Worm (Caenorhabditis elegans) whole organism, mixed stage, embryonic: ENCODE results near the gene B0244.7.

Experiments used
- ces-1 ChIP-seq: fragments of 150-350 bp; optimal IDR thresholded peaks from 2 replicates; lab custom pipeline; 2014; ENCODE audit warnings: missing biosample characterization, missing genetic modification reagents, missing genetic modification characterization
- elt-1 ChIP-seq: sonication (generic microtip); optimal IDR thresholded peaks from 2 replicates; lab custom pipeline; 2017; ENCODE audit warnings: missing genetic modification characterization, mild to moderate bottlenecking, missing compliant biosample characterization, antibody characterized with exemption, moderate library complexity, borderline replicate concordance; ENCODE audit not compliant: insufficient read depth
- lin-13 ChIP-seq: fragments of 150-350 bp; optimal IDR thresholded peaks from 2 replicates; lab custom pipeline; 2014; ENCODE audit warnings: missing biosample characterization, missing genetic modification characterization
- nhr-12 ChIP-seq: fragments of 150-350 bp; optimal IDR thresholded peaks from 2 replicates; lab custom pipeline; 2014; ENCODE audit warnings: missing biosample characterization, missing genetic modification characterization
- pha-4 ChIP-seq: fragments of 150-350 bp; optimal IDR thresholded peaks from 2 replicates; lab custom pipeline; 2018; ENCODE audit warnings: missing biosample characterization, missing genetic modification reagents, missing genetic modification characterization
- snpc-4 ChIP-seq: fragments of 150-350 bp; optimal IDR thresholded peaks from 2 replicates; lab custom pipeline; 2014; ENCODE audit warnings: missing biosample characterization, missing genetic modification characterization
- unc-39 ChIP-seq: fragments of 150-350 bp; optimal IDR thresholded peaks from 2 replicates; lab custom pipeline; 2014; ENCODE audit warnings: missing biosample characterization, missing genetic modification characterization

ce11 chrIII:5782080-5782479, 50.8 kb downstream of the B0244.7 start:
- no peak for TF ChIP-seq lin-13 (tag; lab: Kevin White, UChicago)
- no peak for TF ChIP-seq pha-4 (tag; lab: Kevin White, UChicago)
- no peak for TF ChIP-seq unc-39
- TF ChIP-seq elt-1 (tag; lab: Kevin White, UChicago), result no peak
- TF ChIP-seq nhr-12, result no peak
- TF ChIP-seq snpc-4 (tag; lab: Kevin White, UChicago), result no peak
- TF ChIP-seq ces-1 (GFP tag; lab: Kevin White, UChicago), result no peak
